Worm (Caenorhabditis elegans) whole organism, L1 larva: ENCODE results near the gene D2007.2.

Experiments
- C16A3.4 ChIP-seq: fragments of 150-350 bp; optimal IDR thresholded peaks from 2 replicates; lab custom pipeline; 2014; ENCODE audit warnings: missing biosample characterization, missing genetic modification characterization
- F16B12.6 ChIP-seq: fragments of 150-350 bp; optimal IDR thresholded peaks from 2 replicates; lab custom pipeline; 2014; ENCODE audit warnings: missing biosample characterization, missing genetic modification characterization
- aha-1 ChIP-seq: fragments of 150-350 bp; optimal IDR thresholded peaks from 2 replicates; lab custom pipeline; 2014; ENCODE audit warnings: missing biosample characterization, missing genetic modification characterization
- aly-2 ChIP-seq: fragments of 150-350 bp; optimal IDR thresholded peaks from 2 replicates; lab custom pipeline; 2014; ENCODE audit warnings: missing biosample characterization, missing genetic modification characterization
- ceh-8 ChIP-seq: fragments of 200-800 bp; sonication (Bioruptor generic); optimal IDR thresholded peaks from 2 replicates; lab custom pipeline; 2018; ENCODE audit warnings: mild to moderate bottlenecking, missing genetic modification characterization, moderate library complexity, missing compliant biosample characterization
- ceh-90 ChIP-seq: sonication (generic microtip); optimal IDR thresholded peaks from 2 replicates; lab custom pipeline; 2016; ENCODE audit warnings: missing genetic modification characterization, missing compliant biosample characterization
- ces-1 ChIP-seq: fragments of 150-350 bp; optimal IDR thresholded peaks from 2 replicates; lab custom pipeline; 2014; ENCODE audit warnings: missing biosample characterization, missing genetic modification reagents, missing genetic modification characterization
- dsc-1 ChIP-seq: sonication (generic microtip); optimal IDR thresholded peaks from 2 replicates; lab custom pipeline; 2016; ENCODE audit warnings: mild to moderate bottlenecking, missing genetic modification characterization, missing compliant biosample characterization
- efl-1 ChIP-seq, 4 experiments: fragments of 150-350 bp; optimal IDR thresholded peaks in 3 of 4; peaks in 1 of 4; 1 replicate in 1 of 4; 2 replicates in 3 of 4; lab custom pipeline; 2014; ENCODE audit warnings: missing biosample characterization in 2 of 4, missing genetic modification characterization in 2 of 4, missing genetic modification reagents in 2 of 4
- egl-27 ChIP-seq, 2 experiments: fragments of 150-350 bp in 1 of 2; sonication (generic microtip); optimal IDR thresholded peaks; 3 replicates each; lab custom pipeline; 2017 to 2018; ENCODE audit warnings: missing biosample characterization in 2 of 2, missing genetic modification characterization in 2 of 2, missing genetic modification reagents in 2 of 2
- elt-2 ChIP-seq: sonication (generic microtip); optimal IDR thresholded peaks from 2 replicates; lab custom pipeline; 2016; ENCODE audit warnings: missing genetic modification characterization, mild to moderate bottlenecking, inconsistent platforms, missing compliant biosample characterization, missing genetic modification reagents
- elt-3 ChIP-seq, 6 experiments: fragments of 150-350 bp in 1 of 6; sonication (generic microtip); optimal IDR thresholded peaks; 2 replicates each; lab custom pipeline; 2017 to 2018; ENCODE audit warnings: missing biosample characterization in 6 of 6, missing genetic modification characterization in 6 of 6, inconsistent platforms in 1 of 6
- fkh-4 ChIP-seq: sonication (generic microtip); optimal IDR thresholded peaks from 2 replicates; lab custom pipeline; 2016; ENCODE audit warnings: missing compliant biosample characterization, missing genetic modification characterization, borderline replicate concordance
- fkh-8 ChIP-seq: sonication (generic microtip); optimal IDR thresholded peaks from 2 replicates; lab custom pipeline; 2016; ENCODE audit warnings: mild to moderate bottlenecking, missing genetic modification characterization, missing compliant biosample characterization
- fos-1 ChIP-seq: fragments of 150-350 bp; optimal IDR thresholded peaks from 2 replicates; lab custom pipeline; 2014; ENCODE audit warnings: missing biosample characterization, missing genetic modification characterization
- hlh-17 ChIP-seq: fragments of 200-800 bp; sonication (Bioruptor generic); optimal IDR thresholded peaks from 2 replicates; lab custom pipeline; 2018; ENCODE audit warnings: missing genetic modification characterization, mild to moderate bottlenecking, missing compliant biosample characterization, moderate library complexity, borderline replicate concordance
- hlh-4 ChIP-seq: sonication (generic microtip); optimal IDR thresholded peaks from 2 replicates; lab custom pipeline; 2016; ENCODE audit warnings: mild to moderate bottlenecking, missing genetic modification characterization, missing compliant biosample characterization
- hpl-2 ChIP-seq: fragments of 150-350 bp; optimal IDR thresholded peaks from 2 replicates; lab custom pipeline; 2014; ENCODE audit warnings: missing biosample characterization, missing genetic modification reagents, missing genetic modification characterization
- lin-39 ChIP-seq: fragments of 150-350 bp; optimal IDR thresholded peaks from 2 replicates; lab custom pipeline; 2014; ENCODE audit warnings: missing biosample characterization, missing genetic modification reagents, missing genetic modification characterization
- lsy-2 ChIP-seq, 2 experiments: fragments of 150-350 bp; optimal IDR thresholded peaks; 2 replicates each; lab custom pipeline; 2014; ENCODE audit warnings: missing biosample characterization in 2 of 2, missing genetic modification characterization in 2 of 2
- mab-9 ChIP-seq: fragments of 200-800 bp; sonication (Bioruptor generic); IDR thresholded peaks from 2 replicates; pipeline ENCODE4 v1.3.6; 2022; ENCODE audit warnings: missing genetic modification reagents, missing genetic modification characterization, missing compliant biosample characterization
- mdl-1 ChIP-seq, 2 experiments: fragments of 150-350 bp; optimal IDR thresholded peaks; 2 replicates each; lab custom pipeline; 2014 to 2017; ENCODE audit warnings: missing biosample characterization in 2 of 2, missing genetic modification characterization in 2 of 2, inconsistent platforms in 1 of 2
- nhr-11 ChIP-seq: fragments of 150-350 bp; optimal IDR thresholded peaks from 2 replicates; lab custom pipeline; 2014; ENCODE audit warnings: missing biosample characterization, missing genetic modification characterization
- nhr-12 ChIP-seq: sonication (generic microtip); optimal IDR thresholded peaks from 2 replicates; lab custom pipeline; 2017; ENCODE audit warnings: missing biosample characterization, missing genetic modification characterization
- nhr-19 ChIP-seq: fragments of 200-800 bp; sonication (Bioruptor generic); conservative IDR thresholded peaks from 2 replicates; pipeline ENCODE4 v1.3.6; 2022; ENCODE audit warnings: missing genetic modification characterization, missing compliant biosample characterization
- nhr-20 ChIP-seq: sonication (generic microtip); optimal IDR thresholded peaks from 2 replicates; lab custom pipeline; 2016; ENCODE audit warnings: mild to moderate bottlenecking, missing genetic modification characterization, missing compliant biosample characterization
- nhr-237 ChIP-seq: fragments of 150-350 bp; optimal IDR thresholded peaks from 2 replicates; lab custom pipeline; 2014; ENCODE audit warnings: missing biosample characterization, missing genetic modification characterization
- nhr-71 ChIP-seq: sonication (generic microtip); optimal IDR thresholded peaks from 2 replicates; lab custom pipeline; 2016; ENCODE audit warnings: mild to moderate bottlenecking, missing genetic modification characterization, moderate library complexity, missing compliant biosample characterization
- nhr-77 ChIP-seq: fragments of 150-350 bp; optimal IDR thresholded peaks from 2 replicates; lab custom pipeline; 2014; ENCODE audit warnings: missing biosample characterization, missing genetic modification characterization
- nhr-85 ChIP-seq: sonication (generic microtip); peaks from one replicate; lab custom pipeline; 2016; ENCODE audit warnings: missing genetic modification characterization, inconsistent platforms, missing compliant biosample characterization
- pax-3 ChIP-seq: fragments of 200-800 bp; sonication (Bioruptor generic); optimal IDR thresholded peaks from 2 replicates; lab custom pipeline; 2018; ENCODE audit warnings: mild to moderate bottlenecking, missing genetic modification characterization, moderate library complexity, missing compliant biosample characterization
- rnt-1 ChIP-seq: sonication (generic microtip); optimal IDR thresholded peaks from 2 replicates; lab custom pipeline; 2016; ENCODE audit warnings: mild to moderate bottlenecking, missing genetic modification characterization, moderate library complexity, missing compliant biosample characterization
- skn-1 ChIP-seq: fragments of 150-350 bp; optimal IDR thresholded peaks from 2 replicates; lab custom pipeline; 2014; ENCODE audit warnings: missing biosample characterization, missing genetic modification characterization
- snu-23 ChIP-seq: sonication (generic microtip); optimal IDR thresholded peaks from 2 replicates; lab custom pipeline; 2016; ENCODE audit warnings: missing genetic modification characterization, missing compliant biosample characterization
- sup-37 ChIP-seq: fragments of 200-800 bp; sonication (Bioruptor generic); optimal IDR thresholded peaks from 2 replicates; lab custom pipeline; 2018; ENCODE audit warnings: mild to moderate bottlenecking, missing genetic modification characterization, missing compliant biosample characterization
- swsn-7 ChIP-seq: sonication (generic microtip); optimal IDR thresholded peaks from 2 replicates; lab custom pipeline; 2016; ENCODE audit warnings: missing genetic modification characterization, missing compliant biosample characterization
- tbx-2 ChIP-seq: sonication (generic microtip); optimal IDR thresholded peaks from 2 replicates; lab custom pipeline; 2016; ENCODE audit warnings: missing genetic modification characterization, missing compliant biosample characterization
- tlp-1 ChIP-seq: fragments of 150-350 bp; optimal IDR thresholded peaks from 2 replicates; lab custom pipeline; 2014; ENCODE audit warnings: missing biosample characterization, missing genetic modification characterization
- unc-130 ChIP-seq: fragments of 150-350 bp; optimal IDR thresholded peaks from 2 replicates; lab custom pipeline; 2017; ENCODE audit warnings: missing biosample characterization, missing genetic modification characterization, inconsistent platforms
- unc-30 ChIP-seq: sonication (generic microtip); optimal IDR thresholded peaks from 2 replicates; lab custom pipeline; 2017; ENCODE audit warnings: missing biosample characterization, missing genetic modification characterization
- unc-86 ChIP-seq: sonication (generic microtip); optimal IDR thresholded peaks from 2 replicates; lab custom pipeline; 2016; ENCODE audit warnings: missing genetic modification characterization, missing compliant biosample characterization
- vab-15 ChIP-seq: sonication (generic microtip); optimal IDR thresholded peaks from 2 replicates; lab custom pipeline; 2017; ENCODE audit warnings: missing genotype, mild to moderate bottlenecking, missing genetic modification characterization, missing compliant biosample characterization
- ztf-11 ChIP-seq, 2 experiments: sonication (generic microtip); optimal IDR thresholded peaks; 2 replicates each; lab custom pipeline; 2016 to 2017; ENCODE audit warnings: missing genetic modification characterization in 2 of 2, missing biosample characterization in 1 of 2, missing compliant biosample characterization in 1 of 2

The D2007.2 gene

ce11 chrIII:8136517-8137099, 12.2 kb upstream of the D2007.2 start:
- no peak for TF ChIP-seq unc-86
- no peak for TF ChIP-seq nhr-12 (tag; lab: Kevin White, UChicago)
- no peak for TF ChIP-seq dsc-1 (tag; lab: Kevin White, UChicago)
- peak; percentile 16 for TF ChIP-seq skn-1 (tag; lab: Kevin White, UChicago)
- no peak for TF ChIP-seq pax-3 (tag; lab: Kevin White, UChicago)
- TF ChIP-seq tlp-1 (tag; lab: Kevin White, UChicago): no peak
- peak; percentile 39 for TF ChIP-seq nhr-20 (tag; lab: Kevin White, UChicago)
- no peak for TF ChIP-seq fkh-4 (tag; lab: Kevin White, UChicago)
- no peak for TF ChIP-seq ztf-11 (tag; optimal IDR thresholded peaks at IDR 0.05; lab: Kevin White, UChicago)
- peak; percentile 3 for TF ChIP-seq rnt-1 (tag; lab: Kevin White, UChicago)
- TF ChIP-seq mdl-1 (tag; optimal IDR thresholded peaks at IDR 0.05; lab: Kevin White, UChicago): peak in 1 of 2 experiments; percentile 34
- peak; percentile 23 for TF ChIP-seq aly-2
- peak; percentile 15 for TF ChIP-seq swsn-7 (tag; lab: Kevin White, UChicago)
- TF ChIP-seq C16A3.4 (tag; lab: Kevin White, UChicago): no peak
- TF ChIP-seq snu-23: no peak
- TF ChIP-seq nhr-19 (GFP tag; lab: Robert Waterston, UW): peak; percentile 44
- TF ChIP-seq nhr-71 (tag; lab: Kevin White, UChicago): peak; percentile 49
- TF ChIP-seq nhr-77 (tag; lab: Kevin White, UChicago): peak; percentile 37
- no peak for TF ChIP-seq ceh-8
- TF ChIP-seq F16B12.6 (tag; lab: Kevin White, UChicago): no peak
- TF ChIP-seq fkh-8 (tag; lab: Kevin White, UChicago): no peak
- peak; percentile 42 for TF ChIP-seq tbx-2 (tag; lab: Kevin White, UChicago)
- TF ChIP-seq hlh-4 (tag; lab: Kevin White, UChicago): no peak
- TF ChIP-seq elt-2 (tag; lab: Kevin White, UChicago): no peak
- TF ChIP-seq elt-3 (tag; optimal IDR thresholded peaks at IDR 0.05; lab: Kevin White, UChicago): no peak
- peak; percentile 16 for TF ChIP-seq sup-37
- no peak for TF ChIP-seq mab-9
- TF ChIP-seq efl-1 (optimal IDR thresholded peaks at IDR 0.05; lab: Kevin White, UChicago): no peak
- TF ChIP-seq efl-1 (GFP tag; optimal IDR thresholded peaks at IDR 0.05 in 1 of 2; lab: Kevin White, UChicago): peak in 1 of 2 experiments; percentile 88
- TF ChIP-seq aha-1 (tag; lab: Kevin White, UChicago): no peak
- no peak for TF ChIP-seq ces-1
- no peak for TF ChIP-seq lin-39 (tag; lab: Kevin White, UChicago)

- TF ChIP-seq unc-30 (tag; lab: Kevin White, UChicago) (no peak), efl-1 (optimal IDR thresholded peaks at IDR 0.05; lab: Kevin White, UChicago) (no peak), efl-1 (GFP tag; optimal IDR thresholded peaks at IDR 0.05 in 1 of 2; lab: Kevin White, UChicago) (peak in 1 of 2 experiments; percentile 68)
These were observed 11.0 kb upstream of the D2007.2 start, which contains the start of gene hsp-12.2 for ce11 chrIII:8137777-8138176. Gene hsp-12.2 (plus strand): TSS chrIII:8138077.

- TF ChIP-seq fos-1 (tag; lab: Kevin White, UChicago) (no peak), lsy-2 (tag; optimal IDR thresholded peaks at IDR 0.05; lab: Kevin White, UChicago) (no peak), efl-1 (optimal IDR thresholded peaks at IDR 0.05; lab: Kevin White, UChicago) (no peak), efl-1 (GFP tag; optimal IDR thresholded peaks at IDR 0.05 in 1 of 2; lab: Kevin White, UChicago) (no peak), ceh-90 (no peak), hlh-17 (GFP tag; lab: Kevin White, UChicago) (no peak), nhr-19 (GFP tag; lab: Robert Waterston, UW) (no peak), vab-15 (no peak), hpl-2 (GFP tag; lab: Kevin White, UChicago) (no peak), lin-39 (tag; lab: Kevin White, UChicago) (no peak), nhr-85 (tag; lab: Kevin White, UChicago) (no peak), nhr-20 (tag; lab: Kevin White, UChicago) (no peak), egl-27 (tag; optimal IDR thresholded peaks at IDR 0.05; lab: Kevin White, UChicago) (no peak), aly-2 (no peak), unc-130 (tag; lab: Kevin White, UChicago) (no peak), nhr-237 (tag; lab: Kevin White, UChicago) (no peak), nhr-11 (no peak)
These were observed 6.5 kb upstream of the D2007.2 start for ce11 chrIII:8142217-8142616.
